Fruit fly (Drosophila melanogaster): Measurements from ENCODE around the gene Mco4.

DNA sequence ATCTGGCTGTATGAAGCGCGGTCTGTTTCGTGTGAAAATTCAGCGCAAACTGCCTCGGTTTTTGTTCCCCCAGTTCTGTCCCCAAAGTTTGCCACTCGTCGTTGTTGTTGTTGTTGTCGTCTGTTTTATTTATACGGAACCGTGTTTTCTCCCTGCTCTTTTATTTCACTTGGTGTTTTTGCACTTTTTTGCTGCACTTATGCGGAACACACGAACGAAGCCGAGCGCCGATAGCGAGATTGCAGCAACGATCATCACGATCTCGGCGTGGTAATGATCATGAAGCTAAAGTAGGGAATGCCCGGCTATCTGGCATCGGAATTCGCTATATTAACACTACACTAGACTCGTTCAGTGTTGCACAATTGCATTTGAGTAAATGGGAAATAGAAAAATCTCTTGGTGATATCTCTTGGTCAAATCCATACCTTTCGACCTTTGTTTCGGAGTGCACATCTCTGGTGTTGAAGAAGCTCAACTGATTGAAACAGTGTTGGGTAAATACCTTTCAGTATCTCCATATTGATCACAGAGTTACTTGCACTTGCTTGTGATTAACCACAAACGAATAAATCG, 19.2 kb upstream of the Mco4 start:
- TF ChIP-seq Blimp-1 (GFP tag; optimal IDR thresholded peaks at IDR 0.05) (no peak), CG11294 (GFP tag; IDR thresholded peaks at IDR 0.05) (no peak), Sox102F (GFP tag; optimal IDR thresholded peaks at IDR 0.05) (peak; percentile 55), cyc (GFP tag; optimal IDR thresholded peaks at IDR 0.05) (peak; percentile 56), fkh (GFP tag; optimal IDR thresholded peaks at IDR 0.05) (no peak), CG34406 (GFP tag; optimal IDR thresholded peaks at IDR 0.05) (peak; percentile 4), CG11902 (GFP tag; optimal IDR thresholded peaks at IDR 0.05) (peak; percentile 20), CG6808 (GFP tag; optimal IDR thresholded peaks at IDR 0.05) (peak; percentile 44), Eip75B (GFP tag; optimal IDR thresholded peaks at IDR 0.05) (peak; percentile 53), CG10631 (GFP tag; optimal IDR thresholded peaks at IDR 0.05) (peak; percentile 31), CG6276 (GFP tag; optimal IDR thresholded peaks at IDR 0.05) (peak; percentile 27), Smox (GFP tag; optimal IDR thresholded peaks at IDR 0.05) (peak; percentile 15)
